Worm (Caenorhabditis elegans) whole organism, L4 larva: Measurements from ENCODE around the gene anmt-1.

ENCODE experiments used
- F44E2.7 ChIP-seq: fragments of 200-800 bp; sonication (Bioruptor generic); IDR thresholded peaks from 2 replicates; pipeline ENCODE4 v2.1.2; 2022; ENCODE audit warnings: missing genetic modification characterization, missing compliant biosample characterization
- R02D3.7 ChIP-seq: fragments of 150-350 bp; sonication (generic microtip); optimal IDR thresholded peaks from 3 replicates; lab custom pipeline; 2014; ENCODE audit warnings: missing biosample characterization, missing genetic modification characterization
- T26A8.4 ChIP-seq: fragments of 200-800 bp; sonication (Bioruptor generic); IDR thresholded peaks from 2 replicates; pipeline ENCODE4 v1.3.6; 2022; ENCODE audit warnings: missing genetic modification characterization, missing compliant biosample characterization
- Y105C5A.15 ChIP-seq: fragments of 200-800 bp; sonication (Bioruptor generic); IDR thresholded peaks from 2 replicates; pipeline ENCODE4 v1.3.6; 2022; ENCODE audit warnings: missing genetic modification characterization, missing compliant biosample characterization
- Y5F2A.4 ChIP-seq: fragments of 200-800 bp; sonication (Bioruptor generic); optimal IDR thresholded peaks from 2 replicates; lab custom pipeline; 2018; ENCODE audit warnings: mild to moderate bottlenecking, missing genetic modification characterization, missing compliant biosample characterization
- Y75B8A.6 ChIP-seq: fragments of 200-800 bp; sonication (Bioruptor generic); IDR thresholded peaks from 2 replicates; pipeline ENCODE4 v1.3.6; 2022; ENCODE audit warnings: missing genetic modification reagents, missing genetic modification characterization, missing compliant biosample characterization
- aha-1 ChIP-seq: fragments of 150-350 bp; peaks from one replicate; lab custom pipeline; 2014; ENCODE audit warnings: missing biosample characterization, missing genetic modification characterization
- ceh-20 ChIP-seq: fragments of 200-800 bp; sonication (Bioruptor generic); IDR thresholded peaks from 2 replicates; pipeline ENCODE4 v1.3.6; 2022; ENCODE audit warnings: missing genetic modification reagents, missing genetic modification characterization, missing compliant biosample characterization
- ceh-32 ChIP-seq: sonication (generic microtip); optimal IDR thresholded peaks from 2 replicates; lab custom pipeline; 2016; ENCODE audit warnings: mild to moderate bottlenecking, missing genetic modification characterization, missing compliant biosample characterization; ENCODE audit not compliant: poor library complexity
- ceh-44 ChIP-seq: fragments of 200-800 bp; sonication (Bioruptor generic); IDR thresholded peaks from 2 replicates; pipeline ENCODE4 v1.3.6; 2022; ENCODE audit warnings: missing genetic modification reagents, missing genetic modification characterization, missing compliant biosample characterization
- ceh-82 ChIP-seq: sonication (generic microtip); optimal IDR thresholded peaks from 2 replicates; lab custom pipeline; 2017; ENCODE audit warnings: missing biosample characterization, missing genetic modification characterization
- ctbp-1 ChIP-seq: fragments of 200-800 bp; sonication (Bioruptor generic); IDR thresholded peaks from 2 replicates; pipeline ENCODE4 v1.3.6; 2022; ENCODE audit warnings: missing genetic modification reagents, missing genetic modification characterization, missing compliant biosample characterization
- daf-12 ChIP-seq: fragments of 150-350 bp; optimal IDR thresholded peaks from 2 replicates; lab custom pipeline; 2014; ENCODE audit warnings: missing biosample characterization, missing genetic modification reagents, missing genetic modification characterization
- daf-8 ChIP-seq: fragments of 200-800 bp; sonication (Bioruptor generic); IDR thresholded peaks from 2 replicates; pipeline ENCODE4 v1.3.6; 2022; ENCODE audit warnings: missing genetic modification characterization, missing compliant biosample characterization
- dmd-6 ChIP-seq: fragments of 200-800 bp; sonication (Bioruptor generic); IDR thresholded peaks from 2 replicates; pipeline ENCODE4 v1.3.6; 2022; ENCODE audit warnings: missing genetic modification reagents, missing genetic modification characterization, missing compliant biosample characterization
- dmd-9 ChIP-seq: fragments of 200-800 bp; sonication (Bioruptor generic); IDR thresholded peaks from 2 replicates; pipeline ENCODE4 v1.3.6; 2022; ENCODE audit warnings: missing genetic modification reagents, missing genetic modification characterization, missing compliant biosample characterization
- fkh-10 ChIP-seq: fragments of 150-350 bp; optimal IDR thresholded peaks from 2 replicates; lab custom pipeline; 2014; ENCODE audit warnings: missing biosample characterization, missing genetic modification reagents, missing genetic modification characterization
- fos-1 ChIP-seq: fragments of 150-350 bp; optimal IDR thresholded peaks from 2 replicates; lab custom pipeline; 2014; ENCODE audit warnings: missing biosample characterization, missing genetic modification characterization
- gei-8 ChIP-seq: fragments of 200-800 bp; sonication (Bioruptor generic); optimal IDR thresholded peaks from 2 replicates; lab custom pipeline; 2018; ENCODE audit warnings: mild to moderate bottlenecking, missing genetic modification characterization, missing compliant biosample characterization
- hif-1 ChIP-seq, 2 experiments: sonication (generic microtip); optimal IDR thresholded peaks; 2 replicates each; lab custom pipeline; 2016 to 2017; ENCODE audit warnings: missing compliant biosample characterization in 2 of 2, missing genetic modification characterization in 2 of 2, missing genetic modification reagents in 2 of 2, missing genotype in 2 of 2, mild to moderate bottlenecking in 1 of 2
- hlh-11 ChIP-seq: fragments of 200-800 bp; sonication (Bioruptor generic); optimal IDR thresholded peaks from 2 replicates; lab custom pipeline; 2018; ENCODE audit warnings: mild to moderate bottlenecking, missing genetic modification characterization, missing compliant biosample characterization
- hlh-30 ChIP-seq: sonication (generic microtip); optimal IDR thresholded peaks from 2 replicates; lab custom pipeline; 2017; ENCODE audit warnings: antibody characterized with exemption, mild to moderate bottlenecking, missing genetic modification characterization, missing compliant biosample characterization; ENCODE audit not compliant: insufficient read depth
- hmg-1.1 ChIP-seq: fragments of 200-800 bp; sonication (Bioruptor generic); IDR thresholded peaks from 2 replicates; pipeline ENCODE4 v1.3.6; 2022; ENCODE audit warnings: missing genetic modification reagents, missing genetic modification characterization, missing compliant biosample characterization
- lim-7 ChIP-seq: fragments of 200-800 bp; sonication (Bioruptor generic); IDR thresholded peaks from 2 replicates; pipeline ENCODE4 v1.3.6; 2022; ENCODE audit warnings: missing genetic modification characterization, missing compliant biosample characterization
- lin-38 ChIP-seq: fragments of 200-800 bp; sonication (Bioruptor generic); IDR thresholded peaks from 2 replicates; pipeline ENCODE4 v1.3.6; 2022; ENCODE audit warnings: missing genetic modification reagents, missing genetic modification characterization, missing compliant biosample characterization
- lsy-2 ChIP-seq, 2 experiments: fragments of 150-350 bp in 1 of 2; sonication (generic microtip) in 1 of 2; optimal IDR thresholded peaks; 2 replicates each; lab custom pipeline; 2014 to 2017; ENCODE audit warnings: missing biosample characterization in 2 of 2, missing genetic modification characterization in 2 of 2
- madf-5 ChIP-seq, 2 experiments: fragments of 200-800 bp; sonication (Bioruptor generic); IDR thresholded peaks; 2 replicates each; pipeline ENCODE4 v1.3.6; 2022; ENCODE audit warnings: missing compliant biosample characterization in 2 of 2, missing genetic modification characterization in 2 of 2
- madf-9 ChIP-seq: fragments of 200-800 bp; sonication (Bioruptor generic); conservative IDR thresholded peaks from 2 replicates; pipeline ENCODE4 v1.3.6; 2022; ENCODE audit warnings: missing genetic modification reagents, missing genetic modification characterization, missing compliant biosample characterization
- nhr-11 ChIP-seq: fragments of 150-350 bp; optimal IDR thresholded peaks from 2 replicates; lab custom pipeline; 2014; ENCODE audit warnings: missing biosample characterization, missing genetic modification characterization
- nhr-237 ChIP-seq: sonication (generic microtip); optimal IDR thresholded peaks from 2 replicates; lab custom pipeline; 2017; ENCODE audit warnings: missing biosample characterization, missing genetic modification characterization
- nhr-25 ChIP-seq: sonication (generic microtip); optimal IDR thresholded peaks from 2 replicates; lab custom pipeline; 2017; ENCODE audit warnings: missing genetic modification characterization, mild to moderate bottlenecking, missing compliant biosample characterization, antibody characterized with exemption, moderate library complexity, borderline replicate concordance; ENCODE audit not compliant: insufficient read depth
- nhr-28 ChIP-seq: fragments of 150-350 bp; optimal IDR thresholded peaks from 2 replicates; lab custom pipeline; 2014; ENCODE audit warnings: missing biosample characterization, missing genetic modification characterization
- nhr-48 ChIP-seq: sonication (generic microtip); optimal IDR thresholded peaks from 2 replicates; lab custom pipeline; 2016; ENCODE audit warnings: mild to moderate bottlenecking, missing genetic modification characterization, missing compliant biosample characterization
- nhr-6 ChIP-seq: fragments of 150-350 bp; optimal IDR thresholded peaks from 2 replicates; lab custom pipeline; 2014; ENCODE audit warnings: missing biosample characterization, missing genetic modification characterization
- pqm-1 ChIP-seq: sonication (generic microtip); optimal IDR thresholded peaks from 2 replicates; lab custom pipeline; 2017; ENCODE audit warnings: missing biosample characterization, missing genetic modification characterization
- sdz-12 ChIP-seq: fragments of 200-800 bp; sonication (Bioruptor generic); optimal IDR thresholded peaks from 2 replicates; lab custom pipeline; 2018; ENCODE audit warnings: mild to moderate bottlenecking, missing genetic modification characterization, missing compliant biosample characterization
- skn-1 ChIP-seq: fragments of 150-350 bp; optimal IDR thresholded peaks from 2 replicates; lab custom pipeline; 2014; ENCODE audit warnings: missing biosample characterization, missing genetic modification characterization
- spr-1 ChIP-seq: sonication (generic microtip); optimal IDR thresholded peaks from 2 replicates; lab custom pipeline; 2016; ENCODE audit warnings: mild to moderate bottlenecking, missing genetic modification characterization, missing compliant biosample characterization
- tag-97 ChIP-seq: fragments of 200-800 bp; sonication (Bioruptor generic); IDR thresholded peaks from 2 replicates; pipeline ENCODE4 v1.3.6; 2022; ENCODE audit warnings: missing genetic modification characterization, missing compliant biosample characterization
- tra-1 ChIP-seq: fragments of 200-800 bp; sonication (Bioruptor generic); IDR thresholded peaks from 2 replicates; pipeline ENCODE4 v1.3.6; 2022; ENCODE audit warnings: missing genetic modification reagents, missing genetic modification characterization, missing compliant biosample characterization
- unc-130 ChIP-seq: sonication (generic microtip); optimal IDR thresholded peaks from 2 replicates; lab custom pipeline; 2016; ENCODE audit warnings: missing genetic modification reagents, missing genetic modification characterization, missing compliant biosample characterization
- unc-39 ChIP-seq: sonication (generic microtip); optimal IDR thresholded peaks from 2 replicates; lab custom pipeline; 2017; ENCODE audit warnings: missing biosample characterization, missing genetic modification characterization
- zag-1 ChIP-seq: fragments of 150-350 bp; optimal IDR thresholded peaks from 2 replicates; lab custom pipeline; 2014; ENCODE audit warnings: missing biosample characterization, missing genetic modification characterization
- zfp-2 ChIP-seq: sonication (generic microtip); optimal IDR thresholded peaks from 2 replicates; lab custom pipeline; 2016; ENCODE audit warnings: mild to moderate bottlenecking, missing genetic modification characterization, missing compliant biosample characterization
- zfp-3 ChIP-seq: fragments of 200-800 bp; sonication (Bioruptor generic); conservative IDR thresholded peaks from 2 replicates; pipeline ENCODE4 v1.3.6; 2022; ENCODE audit warnings: missing genetic modification reagents, missing genetic modification characterization, missing compliant biosample characterization
- zip-11 ChIP-seq: fragments of 200-800 bp; sonication (Bioruptor generic); IDR thresholded peaks from 2 replicates; pipeline ENCODE4 v1.3.6; 2022; ENCODE audit warnings: missing genetic modification characterization, missing compliant biosample characterization
- ztf-11 ChIP-seq: fragments of 150-350 bp; optimal IDR thresholded peaks from 2 replicates; lab custom pipeline; 2014; ENCODE audit warnings: missing biosample characterization, missing genetic modification characterization
- ztf-7 ChIP-seq: fragments of 150-350 bp; optimal IDR thresholded peaks from 2 replicates; lab custom pipeline; 2014; ENCODE audit warnings: missing biosample characterization, missing genetic modification characterization

Gene anmt-1

DNA sequence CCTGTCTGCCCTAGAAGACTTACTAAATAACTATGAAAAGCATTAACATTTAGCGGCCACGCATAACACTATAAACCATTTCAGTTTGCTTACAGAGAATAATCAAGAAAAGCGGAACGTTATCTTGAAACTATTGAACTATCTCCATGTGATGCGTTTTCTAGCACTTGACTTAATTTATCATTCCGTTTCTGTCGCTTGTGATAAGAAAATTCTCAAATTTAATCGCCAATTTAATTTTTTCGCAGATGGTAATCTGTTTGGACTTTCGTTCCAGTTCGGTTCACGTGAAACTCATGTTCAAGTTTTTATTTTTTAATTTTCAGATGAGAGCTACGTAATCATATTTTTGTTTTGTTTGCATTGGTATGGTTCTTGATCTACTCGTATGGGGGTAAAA is 27.7 kb upstream of the anmt-1 start (continued):
- 0 out of 2 replicates have a peak, but pooled peaks have one; percentile 6 for TF ChIP-seq daf-8 (GFP tag; lab: Robert Waterston, UW)
- peak; percentile 78 for TF ChIP-seq hlh-30
- peak; percentile 73 for TF ChIP-seq nhr-48 (tag; lab: Kevin White, UChicago)
- TF ChIP-seq nhr-25 (tag; lab: Kevin White, UChicago) = no peak
- TF ChIP-seq nhr-6 = no peak
- no peak for TF ChIP-seq fos-1 (tag; lab: Kevin White, UChicago)
- peak; percentile 78 for TF ChIP-seq pqm-1
- peak; percentile 87 for TF ChIP-seq hlh-11 (tag; lab: Kevin White, UChicago)
- no peak for TF ChIP-seq nhr-237
- TF ChIP-seq madf-9 (GFP tag; lab: Robert Waterston, UW) = no peak
- peak; percentile 93 for TF ChIP-seq dmd-6 (GFP tag; lab: Robert Waterston, UW)
- peak in 1 of 2 experiments; percentile 8 for TF ChIP-seq lsy-2 (tag; optimal IDR thresholded peaks at IDR 0.05; lab: Kevin White, UChicago)
- TF ChIP-seq ctbp-1 (GFP tag; lab: Robert Waterston, UW) = no peak
- TF ChIP-seq ceh-44 = no peak

DNA sequence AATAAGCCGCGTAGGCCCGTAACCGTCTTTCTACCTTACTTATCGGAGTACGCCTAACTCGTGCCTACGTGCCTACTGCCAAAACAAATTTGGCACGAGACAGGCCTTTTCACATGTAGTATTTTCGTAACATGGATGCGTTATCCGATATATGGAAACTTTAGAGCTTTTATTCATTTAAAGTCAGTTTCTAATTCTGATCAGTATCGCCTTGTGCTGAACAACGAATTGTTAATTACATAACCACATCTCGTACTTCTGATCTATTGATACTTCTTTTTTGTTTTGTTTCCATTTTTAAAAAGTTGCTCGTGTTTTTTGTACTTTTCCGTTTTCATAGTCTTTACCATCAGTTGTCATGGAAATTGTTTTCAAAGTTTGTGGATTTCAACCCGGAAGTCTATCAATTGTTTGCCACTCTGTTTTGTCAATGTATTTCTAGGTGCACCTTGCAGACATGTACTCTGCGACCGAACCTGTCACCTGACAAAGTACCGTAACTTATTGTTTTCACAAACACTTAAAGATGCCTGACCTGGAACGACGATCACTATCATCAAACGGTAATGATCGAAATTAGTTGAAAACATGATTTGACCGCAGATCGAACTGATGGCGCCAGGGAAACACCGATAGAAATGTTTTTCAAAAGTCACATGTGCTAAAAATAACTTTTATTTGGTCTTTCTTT is 26.8 kb upstream of the anmt-1 start:
- TF ChIP-seq aha-1 (tag; lab: Kevin White, UChicago) (peak; percentile 97), ceh-82 (tag; lab: Kevin White, UChicago) (no peak)

DNA sequence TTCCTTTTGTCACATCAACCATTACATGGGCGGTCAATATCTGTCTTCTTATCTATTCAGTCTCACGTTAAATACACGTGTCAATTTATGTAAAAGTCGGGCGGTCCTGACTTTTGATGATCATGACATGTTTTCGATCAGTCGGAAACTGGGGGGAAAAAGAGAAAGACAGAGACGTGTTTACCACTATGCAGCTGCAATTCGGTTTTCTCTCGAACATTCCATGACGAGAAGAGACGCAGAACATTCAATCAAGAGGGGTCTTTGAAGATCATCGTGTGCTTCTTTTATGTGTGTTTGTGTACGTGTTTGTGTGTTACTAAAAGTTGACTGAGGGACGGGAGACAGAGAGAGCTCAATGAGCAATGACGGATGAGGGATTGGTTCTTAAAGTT is 26.2 kb upstream of the anmt-1 start:
- no peak for TF ChIP-seq zip-11 (GFP tag; lab: Robert Waterston, UW)
- no peak for TF ChIP-seq dmd-9
- TF ChIP-seq zag-1 = no peak
- TF ChIP-seq skn-1 (tag; lab: Kevin White, UChicago) = peak; percentile 53
- TF ChIP-seq unc-39 (tag; lab: Kevin White, UChicago) = no peak
- TF ChIP-seq sdz-12 = no peak
- TF ChIP-seq gei-8 (GFP tag; lab: Kevin White, UChicago) = peak; percentile 84
- no peak for TF ChIP-seq tag-97
- no peak for TF ChIP-seq Y105C5A.15 (GFP tag; lab: Robert Waterston, UW)
- TF ChIP-seq ztf-11 = no peak
- no peak for TF ChIP-seq F44E2.7
- TF ChIP-seq Y75B8A.6 = no peak
- TF ChIP-seq spr-1 (tag; lab: Kevin White, UChicago) = peak; percentile 72
- 0 out of 2 replicates have a peak, but pooled peaks have one; percentile 6 for TF ChIP-seq lim-7
- peak; percentile 89 for TF ChIP-seq nhr-28
- TF ChIP-seq zfp-3 (GFP tag; lab: Robert Waterston, UW) = 0 out of 2 replicates have a peak, but pooled peaks have one; percentile 70
- peak; percentile 78 for TF ChIP-seq hmg-1.1 (GFP tag; lab: Robert Waterston, UW)
- peak; percentile 77; the same call in 1 of the 2 replicates for TF ChIP-seq T26A8.4 (GFP tag; lab: Robert Waterston, UW)
- no peak for TF ChIP-seq fkh-10 (GFP tag; lab: Kevin White, UChicago)
- TF ChIP-seq madf-5 (GFP tag; IDR thresholded peaks at IDR 0.05; lab: Robert Waterston, UW) = no peak
- no peak for TF ChIP-seq zfp-2 (tag; lab: Kevin White, UChicago)
- peak; percentile 49 for TF ChIP-seq lin-38 (GFP tag; lab: Robert Waterston, UW)
- no peak for TF ChIP-seq R02D3.7 (tag; lab: Kevin White, UChicago)
- TF ChIP-seq ceh-32 (tag; lab: Kevin White, UChicago) = no peak
- peak; percentile 98 for TF ChIP-seq nhr-11 (tag; lab: Kevin White, UChicago)
- no peak for TF ChIP-seq daf-12 (tag; lab: Kevin White, UChicago)
- TF ChIP-seq Y5F2A.4 (GFP tag; lab: Kevin White, UChicago) = no peak
- peak; percentile 92; the same call in 1 of the 2 replicates for TF ChIP-seq ceh-20 (GFP tag; lab: Robert Waterston, UW)
- TF ChIP-seq hif-1 (tag; optimal IDR thresholded peaks at IDR 0.05; lab: Kevin White, UChicago) = peak; percentile 88 to 90
- peak; percentile 72 for TF ChIP-seq ztf-7 (tag; lab: Kevin White, UChicago)
- TF ChIP-seq tra-1 = peak; percentile 96
- no peak for TF ChIP-seq unc-130
- TF ChIP-seq ceh-44 = no peak
